Fruit fly (Drosophila melanogaster) whole organism, embryonic: ENCODE measurements around the gene Alh.

Experiments used
- CG1024 ChIP-seq: fragments of 200-800 bp; sonication (Bioruptor generic); IDR thresholded peaks from 2 replicates; pipeline ENCODE4 v1.3.6; 2022; ENCODE audit warnings: missing biosample characterization, missing genetic modification characterization
- CG11504 ChIP-seq: fragments of 200-800 bp; sonication (Bioruptor generic); optimal IDR thresholded peaks from 3 replicates; lab custom pipeline; 2019; ENCODE audit warnings: missing biosample characterization, mild to moderate bottlenecking, missing genetic modification characterization, moderate library complexity
- CG12942 ChIP-seq: fragments of 200-800 bp; sonication (Bioruptor generic); optimal IDR thresholded peaks from 3 replicates; lab custom pipeline; 2016; ENCODE audit warnings: missing biosample characterization, missing genetic modification characterization
- CG14710 ChIP-seq: fragments of 200-800 bp; sonication (Bioruptor generic); optimal IDR thresholded peaks from 3 replicates; lab custom pipeline; 2019; ENCODE audit warnings: missing biosample characterization, mild to moderate bottlenecking, missing genetic modification characterization, moderate library complexity
- CG1603 ChIP-seq: fragments of 200-800 bp; sonication (Bioruptor generic); optimal IDR thresholded peaks from 2 replicates; lab custom pipeline; 2019; ENCODE audit warnings: missing biosample characterization, mild to moderate bottlenecking, missing genetic modification characterization, moderate library complexity
- CG18599 ChIP-seq: fragments of 200-800 bp; sonication (Bioruptor generic); optimal IDR thresholded peaks from 3 replicates; lab custom pipeline; 2017; ENCODE audit warnings: missing biosample characterization, missing genetic modification characterization, mild to moderate bottlenecking, moderate library complexity, missing genetic modification reagents
- CG2712 ChIP-seq: fragments of 200-800 bp; optimal IDR thresholded peaks from 3 replicates; lab custom pipeline; 2019; ENCODE audit warnings: missing biosample characterization, mild to moderate bottlenecking, missing genetic modification characterization, moderate library complexity
- CG3995 ChIP-seq: fragments of 200-800 bp; sonication (Bioruptor generic); optimal IDR thresholded peaks from 3 replicates; lab custom pipeline; 2016; ENCODE audit warnings: missing biosample characterization, missing genetic modification characterization
- CG4617 ChIP-seq: fragments of 200-800 bp; sonication (Bioruptor generic); optimal IDR thresholded peaks from 3 replicates; lab custom pipeline; 2016; ENCODE audit warnings: missing biosample characterization, missing genetic modification characterization, borderline replicate concordance
- CG4854 ChIP-seq: fragments of 200-800 bp; sonication (Bioruptor generic); optimal IDR thresholded peaks from 2 replicates; lab custom pipeline; 2016; ENCODE audit warnings: missing biosample characterization, missing genetic modification characterization, inconsistent platforms
- CG6813 ChIP-seq: fragments of 200-800 bp; sonication (Bioruptor generic); optimal IDR thresholded peaks from 2 replicates; lab custom pipeline; 2017; ENCODE audit warnings: missing biosample characterization, missing genetic modification characterization, mild to moderate bottlenecking, moderate library complexity, missing genetic modification reagents
- CG8290 ChIP-seq, 3 experiments: fragments of 200-800 bp; sonication (Bioruptor generic); optimal IDR thresholded peaks; 2 replicates each; lab custom pipeline; 2016 to 2019; ENCODE audit warnings: missing biosample characterization in 3 of 3, missing genetic modification characterization in 3 of 3, mild to moderate bottlenecking in 2 of 3, moderate library complexity in 1 of 3
- CG8388 ChIP-seq: fragments of 200-800 bp; sonication (Bioruptor generic); optimal IDR thresholded peaks from 2 replicates; lab custom pipeline; 2019; ENCODE audit warnings: missing biosample characterization, mild to moderate bottlenecking, missing genetic modification characterization, moderate library complexity
- CG9437 ChIP-seq: fragments of 200-800 bp; sonication (Bioruptor generic); optimal IDR thresholded peaks from 2 replicates; lab custom pipeline; 2018; ENCODE audit warnings: missing biosample characterization, mild to moderate bottlenecking, missing genetic modification characterization
- CG9727 ChIP-seq: fragments of 200-800 bp; sonication (Bioruptor generic); optimal IDR thresholded peaks from 3 replicates; lab custom pipeline; 2017; ENCODE audit warnings: missing biosample characterization, mild to moderate bottlenecking, missing genetic modification characterization
- CG9797 ChIP-seq: fragments of 200-800 bp; sonication (Bioruptor generic); optimal IDR thresholded peaks from 3 replicates; lab custom pipeline; 2018; ENCODE audit warnings: missing biosample characterization, mild to moderate bottlenecking, missing genetic modification characterization
- CHES-1-like ChIP-seq: fragments of 200-800 bp; sonication (Bioruptor generic); optimal IDR thresholded peaks from 2 replicates; lab custom pipeline; 2016; ENCODE audit warnings: missing biosample characterization, missing genetic modification characterization
- Dad ChIP-seq: fragments of 200-800 bp; sonication (Bioruptor generic); optimal IDR thresholded peaks from 3 replicates; lab custom pipeline; 2016; ENCODE audit warnings: missing biosample characterization, missing genetic modification characterization
- Dek ChIP-seq: fragments of 200-800 bp; sonication (Bioruptor generic); optimal IDR thresholded peaks from 3 replicates; lab custom pipeline; 2019; ENCODE audit warnings: missing biosample characterization, mild to moderate bottlenecking, missing genetic modification characterization, moderate library complexity
- Dp ChIP-seq: fragments of 200-800 bp; sonication (Bioruptor generic); optimal IDR thresholded peaks from 2 replicates; lab custom pipeline; 2018; ENCODE audit warnings: missing biosample characterization, mild to moderate bottlenecking, missing genetic modification characterization, moderate library complexity
- Ets97D ChIP-seq: fragments of 200-800 bp; sonication (Bioruptor generic); optimal IDR thresholded peaks from 3 replicates; lab custom pipeline; 2016; ENCODE audit warnings: missing biosample characterization, missing genetic modification characterization
- Hr51 ChIP-seq, 2 experiments: fragments of 200-800 bp; sonication (Bioruptor generic); optimal IDR thresholded peaks; 2 replicates in 1 of 2; 3 replicates in 1 of 2; lab custom pipeline; 2016 to 2018; ENCODE audit warnings: missing biosample characterization in 2 of 2, missing genetic modification characterization in 2 of 2, mild to moderate bottlenecking in 1 of 2, moderate library complexity in 1 of 2
- Hsf ChIP-seq: fragments of 200-800 bp; sonication (Bioruptor generic); optimal IDR thresholded peaks from 3 replicates; lab custom pipeline; 2016; ENCODE audit warnings: missing biosample characterization, missing genetic modification characterization
- Max ChIP-seq: fragments of 200-800 bp; sonication (Bioruptor generic); optimal IDR thresholded peaks from 2 replicates; lab custom pipeline; 2016; ENCODE audit warnings: missing biosample characterization, mild to moderate bottlenecking, missing genetic modification characterization
- Pdp1 ChIP-seq, 2 experiments: fragments of 200-800 bp; sonication (Bioruptor generic); optimal IDR thresholded peaks; 3 replicates each; lab custom pipeline; 2016; ENCODE audit warnings: missing biosample characterization in 2 of 2, missing genetic modification characterization in 2 of 2, mild to moderate bottlenecking in 1 of 2, moderate library complexity in 1 of 2
- Sox100B ChIP-seq: fragments of 200-800 bp; sonication (Bioruptor generic); optimal IDR thresholded peaks from 3 replicates; lab custom pipeline; 2018; ENCODE audit warnings: missing biosample characterization, mild to moderate bottlenecking, missing genetic modification characterization
- Spps ChIP-seq: fragments of 200-800 bp; sonication (Bioruptor generic); optimal IDR thresholded peaks from 2 replicates; lab custom pipeline; 2018; ENCODE audit warnings: missing biosample characterization, mild to moderate bottlenecking, missing genetic modification characterization
- Sry-δ ChIP-seq: fragments of 200-800 bp; sonication (Bioruptor generic); optimal IDR thresholded peaks from 2 replicates; lab custom pipeline; 2016; ENCODE audit warnings: missing biosample characterization, missing genetic modification characterization
- YL-1 ChIP-seq: fragments of 200-800 bp; sonication (Bioruptor generic); optimal IDR thresholded peaks from 3 replicates; lab custom pipeline; 2017; ENCODE audit warnings: missing biosample characterization, mild to moderate bottlenecking, missing genetic modification characterization
- chn ChIP-seq: fragments of 200-800 bp; sonication (Bioruptor generic); optimal IDR thresholded peaks from 2 replicates; lab custom pipeline; 2016; ENCODE audit warnings: missing biosample characterization, missing genetic modification characterization
- dm ChIP-seq: fragments of 200-800 bp; sonication (Bioruptor generic); optimal IDR thresholded peaks from 3 replicates; lab custom pipeline; 2016; ENCODE audit warnings: missing biosample characterization, missing genetic modification characterization
- gcm ChIP-seq: fragments of 200-800 bp; sonication (Bioruptor generic); optimal IDR thresholded peaks from 2 replicates; lab custom pipeline; 2019; ENCODE audit warnings: missing biosample characterization, mild to moderate bottlenecking, missing genetic modification characterization, moderate library complexity
- gfzf ChIP-seq: fragments of 200-800 bp; sonication (Bioruptor generic); optimal IDR thresholded peaks from 2 replicates; lab custom pipeline; 2016; ENCODE audit warnings: missing biosample characterization, mild to moderate bottlenecking, missing genetic modification characterization, moderate library complexity
- gsb ChIP-seq: fragments of 200-800 bp; sonication (Bioruptor generic); IDR thresholded peaks from 2 replicates; pipeline ENCODE4 v1.3.6; 2022; ENCODE audit warnings: missing biosample characterization, missing genetic modification characterization
- insv ChIP-seq, 2 experiments: fragments of 200-800 bp; sonication (Bioruptor generic); optimal IDR thresholded peaks; 3 replicates each; lab custom pipeline; 2016 to 2018; ENCODE audit warnings: missing biosample characterization in 2 of 2, missing genetic modification characterization in 2 of 2
- ken ChIP-seq: fragments of 200-800 bp; sonication (Bioruptor generic); IDR thresholded peaks from 3 replicates; pipeline ENCODE4 v1.3.6; 2022; ENCODE audit warnings: missing biosample characterization, missing genetic modification characterization
- lab ChIP-seq: fragments of 200-800 bp; sonication (Bioruptor generic); optimal IDR thresholded peaks from 3 replicates; lab custom pipeline; 2017; ENCODE audit warnings: missing biosample characterization, missing genetic modification characterization, mild to moderate bottlenecking, moderate library complexity, missing genetic modification reagents
- lola ChIP-seq, 3 experiments: fragments of >200 bp in 2 of 3; fragments of 200-800 bp in 1 of 3; sonication (Bioruptor generic) in 1 of 3; optimal IDR thresholded peaks; 2 replicates each; lab custom pipeline; 2017 to 2019; ENCODE audit warnings: missing biosample characterization in 3 of 3, missing genetic modification characterization in 3 of 3, mild to moderate bottlenecking in 1 of 3, moderate library complexity in 1 of 3
- nau ChIP-seq: fragments of 200-800 bp; sonication (Bioruptor generic); optimal IDR thresholded peaks from 3 replicates; lab custom pipeline; 2017; ENCODE audit warnings: missing biosample characterization, mild to moderate bottlenecking, missing genetic modification characterization, missing genetic modification reagents
- nerfin-1 ChIP-seq: fragments of 200-800 bp; sonication (Bioruptor generic); optimal IDR thresholded peaks from 3 replicates; lab custom pipeline; 2019; ENCODE audit warnings: missing biosample characterization, mild to moderate bottlenecking, missing genetic modification characterization, moderate library complexity
- odd ChIP-seq: fragments of 200-800 bp; sonication (Bioruptor generic); optimal IDR thresholded peaks from 2 replicates; lab custom pipeline; 2017; ENCODE audit warnings: missing biosample characterization, mild to moderate bottlenecking, missing genetic modification characterization
- pros ChIP-seq: fragments of 200-800 bp; sonication (Bioruptor generic); optimal IDR thresholded peaks from 3 replicates; lab custom pipeline; 2019; ENCODE audit warnings: missing biosample characterization, mild to moderate bottlenecking, missing genetic modification characterization, moderate library complexity
- pzg ChIP-seq: fragments of 200-800 bp; sonication (Bioruptor generic); optimal IDR thresholded peaks from 3 replicates; lab custom pipeline; 2018; ENCODE audit warnings: missing biosample characterization, mild to moderate bottlenecking, missing genetic modification characterization, moderate library complexity
- stwl ChIP-seq: fragments of 200-800 bp; sonication (Bioruptor generic); optimal IDR thresholded peaks from 3 replicates; lab custom pipeline; 2018; ENCODE audit warnings: missing biosample characterization, mild to moderate bottlenecking, missing genetic modification characterization, moderate library complexity
- trem ChIP-seq: fragments of 200-800 bp; optimal IDR thresholded peaks from 3 replicates; lab custom pipeline; 2019; ENCODE audit warnings: missing biosample characterization, mild to moderate bottlenecking, missing genetic modification characterization, moderate library complexity
- wek ChIP-seq: fragments of 200-800 bp; sonication (Bioruptor generic); optimal IDR thresholded peaks from 3 replicates; lab custom pipeline; 2018; ENCODE audit warnings: missing biosample characterization, mild to moderate bottlenecking, missing genetic modification characterization, moderate library complexity

The Alh gene

DNA sequence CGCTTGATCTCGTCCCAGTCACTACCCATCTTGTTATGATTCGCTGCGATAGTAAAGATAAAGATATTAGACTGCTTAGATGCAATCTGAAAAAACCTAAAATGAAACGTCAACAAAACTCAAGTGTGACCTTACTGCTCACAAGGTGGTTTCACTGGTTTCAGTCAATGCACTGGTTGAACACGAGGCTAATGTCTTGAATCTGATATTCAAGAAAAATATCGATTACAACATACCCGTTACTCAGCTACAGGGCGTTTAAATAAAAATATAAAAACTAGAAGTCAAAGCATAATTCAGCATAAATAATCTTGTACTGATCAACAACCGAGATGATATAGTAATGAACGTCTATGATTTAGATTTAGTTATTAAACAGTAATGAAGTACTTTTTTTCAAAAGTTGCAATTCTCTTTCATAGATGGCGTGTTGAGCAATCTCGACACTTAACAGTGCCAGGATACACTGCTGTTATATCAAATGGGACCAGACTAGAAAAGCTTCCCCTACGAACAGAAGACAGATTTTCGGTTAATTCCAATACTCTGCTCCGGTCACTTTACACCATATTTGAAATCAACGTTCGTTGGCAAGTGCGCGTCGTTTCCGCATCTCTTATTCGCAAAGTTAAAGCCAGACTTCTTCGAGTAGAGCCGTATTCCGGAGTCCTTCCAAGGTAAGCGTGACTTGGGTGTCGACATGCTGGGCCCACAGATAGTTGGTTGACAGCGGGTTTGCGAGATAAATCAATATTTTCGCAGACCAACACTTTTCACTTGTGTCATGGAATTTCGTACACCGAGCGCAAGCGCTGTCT lies 49.5 kb downstream of the Alh start, which contains the start of the genes Ufl1 and CG1943 (continued):
- TF ChIP-seq CG4617 (GFP tag; lab: Kevin White, UChicago) (peak; percentile 46), CG18599 (GFP tag; lab: Kevin White, UChicago) (no peak), nerfin-1 (tag; lab: Kevin White, UChicago) (peak; percentile 99), CG1024 (GFP tag; lab: Robert Waterston, UW) (no peak), nau (GFP tag; lab: Kevin White, UChicago) (peak; percentile 74), lola (GFP tag; optimal IDR thresholded peaks at IDR 0.05; lab: Kevin White, UChicago) (peak in 1 of 3 experiments; percentile 14), odd (GFP tag; lab: Kevin White, UChicago) (no peak), pros (peak; percentile 74), pzg (GFP tag; lab: Kevin White, UChicago) (peak; percentile 88), CG12942 (GFP tag; lab: Kevin White, UChicago) (no peak), CG9437 (GFP tag; lab: Kevin White, UChicago) (peak; percentile 73), Sry-δ (peak; percentile 81), Spps (tag; lab: Kevin White, UChicago) (peak; percentile 13), CG11504 (tag; lab: Kevin White, UChicago) (peak; percentile 21), gsb (GFP tag; lab: Robert Waterston, UW) (no peak), Ets97D (GFP tag; lab: Kevin White, UChicago) (peak; percentile 60), Dad (GFP tag; lab: Kevin White, UChicago) (peak; percentile 1), Pdp1 (GFP tag; optimal IDR thresholded peaks at IDR 0.05; lab: Kevin White, UChicago) (peak in 1 of 2 experiments; percentile 55), ken (GFP tag; lab: Robert Waterston, UW) (no peak), insv (GFP tag; optimal IDR thresholded peaks at IDR 0.05; lab: Kevin White, UChicago) (peak in 1 of 2 experiments; percentile 31), gcm (GFP tag; lab: Kevin White, UChicago) (peak; percentile 44), lab (GFP tag; lab: Kevin White, UChicago) (peak; percentile 7), stwl (tag; lab: Kevin White, UChicago) (peak; percentile 55), CG9797 (GFP tag; lab: Kevin White, UChicago) (peak; percentile 92), Hsf (peak; percentile 19), chn (no peak), trem (tag; lab: Kevin White, UChicago) (peak; percentile 64), YL-1 (GFP tag; lab: Kevin White, UChicago) (peak; percentile 69), CG8290 (GFP tag; optimal IDR thresholded peaks at IDR 0.05; lab: Kevin White, UChicago) (no peak), CG8290 (tag; optimal IDR thresholded peaks at IDR 0.05; lab: Kevin White, UChicago) (peak in 1 of 2 experiments; percentile 24), CG14710 (tag; lab: Kevin White, UChicago) (peak; percentile 94), Dp (GFP tag; lab: Kevin White, UChicago) (peak; percentile 74), Sox100B (GFP tag; lab: Kevin White, UChicago) (no peak), CG8388 (GFP tag; lab: Kevin White, UChicago) (no peak), CHES-1-like (GFP tag; lab: Kevin White, UChicago) (peak; percentile 71), CG2712 (tag; lab: Kevin White, UChicago) (peak; percentile 58), wek (peak; percentile 5), CG9727 (GFP tag; lab: Kevin White, UChicago) (peak; percentile 10), gfzf (GFP tag; lab: Kevin White, UChicago) (peak; percentile 95), Max (GFP tag; lab: Kevin White, UChicago) (peak; percentile 25), dm (peak; percentile 69), CG6813 (GFP tag; lab: Kevin White, UChicago) (no peak), CG1603 (peak; percentile 35), CG3995 (GFP tag; lab: Kevin White, UChicago) (peak; percentile 92), Dek (tag; lab: Kevin White, UChicago) (peak; percentile 18), CG4854 (GFP tag; lab: Kevin White, UChicago) (no peak), Hr51 (GFP tag; optimal IDR thresholded peaks at IDR 0.05; lab: Kevin White, UChicago) (peak in 1 of 2 experiments; percentile 2)
